Fruit fly (Drosophila melanogaster): ENCODE data around the gene Itpr.

- TF ChIP-seq psq (optimal IDR thresholded peaks at IDR 0.05) (no peak), CG8478 (optimal IDR thresholded peaks at IDR 0.05) (no peak), usp (GFP tag; optimal IDR thresholded peaks at IDR 0.05) (no peak)
These were observed 53.9 kb downstream of the Itpr start, which contains the start of gene CRMP for dm6 chr3R:5570635-5571436.
